Worm (Caenorhabditis elegans): Measurements from ENCODE around the gene fbxb-43.
A peak's percentile ranks its signal among the peaks of the same experiment; 100 is the strongest.

The fbxb-43 gene

DNA sequence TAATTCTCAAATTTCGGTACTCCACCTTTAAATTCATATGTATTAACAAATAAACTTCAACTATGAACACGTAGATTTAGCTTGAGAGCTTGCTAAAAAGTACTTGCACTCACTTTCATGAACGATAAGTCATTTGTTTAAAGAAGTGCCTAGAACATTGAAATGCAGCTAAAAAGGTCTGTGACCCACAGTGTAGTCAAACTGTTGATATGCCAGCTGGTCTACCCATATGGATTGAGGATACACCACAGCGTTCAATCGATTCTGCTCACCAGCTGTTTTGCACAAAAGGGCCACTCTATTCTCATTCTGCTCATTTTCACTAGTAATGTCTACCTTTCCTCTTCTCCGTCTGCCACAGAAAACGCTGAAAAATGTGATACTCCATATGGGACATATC is at the start of gene fbxb-43:
Gene fbxb-43 (plus strand): TSS at position 301 of the 400 bp plus-strand sequence.
- TF ChIP-seq ceh-13 (GFP tag; optimal IDR thresholded peaks at IDR 0.05) (no peak), tbx-11 (GFP tag; IDR thresholded peaks at IDR 0.05) (no peak), flt-1 (GFP tag; IDR thresholded peaks at IDR 0.05) (no peak), B0310.2 (tag; optimal IDR thresholded peaks at IDR 0.05) (no peak), hmg-4 (GFP tag; optimal IDR thresholded peaks at IDR 0.05) (no peak), scrt-1 (GFP tag; IDR thresholded peaks at IDR 0.05) (no peak), ama-1 (optimal IDR thresholded peaks at IDR 0.05) (no peak), ceh-36 (tag; optimal IDR thresholded peaks at IDR 0.05) (no peak), F13C5.2 (tag; optimal IDR thresholded peaks at IDR 0.05) (no peak), aly-1 (tag; optimal IDR thresholded peaks at IDR 0.05) (no peak), tbx-37 (GFP tag; conservative IDR thresholded peaks at IDR 0.05) (no peak), ets-7 (tag; optimal IDR thresholded peaks at IDR 0.05) (no peak), hmbx-1 (tag; optimal IDR thresholded peaks at IDR 0.05) (no peak), sea-1 (GFP tag; conservative IDR thresholded peaks at IDR 0.05) (no peak), pes-1 (GFP tag; IDR thresholded peaks at IDR 0.05) (no peak), tra-4 (tag; optimal IDR thresholded peaks at IDR 0.05) (no peak)

- TF ChIP-seq ama-1 (optimal IDR thresholded peaks at IDR 0.05): no peak
- TF ChIP-seq hnd-1 (tag; optimal IDR thresholded peaks at IDR 0.05): no peak
- no peak for TF ChIP-seq B0310.2 (tag; optimal IDR thresholded peaks at IDR 0.05)
- no peak for TF ChIP-seq tbx-11 (GFP tag; IDR thresholded peaks at IDR 0.05)
- TF ChIP-seq aly-1 (tag; optimal IDR thresholded peaks at IDR 0.05): no peak
- no peak for TF ChIP-seq tbx-37 (GFP tag; conservative IDR thresholded peaks at IDR 0.05)
- TF ChIP-seq hmg-4 (GFP tag; optimal IDR thresholded peaks at IDR 0.05): no peak
- TF ChIP-seq tra-4 (tag; optimal IDR thresholded peaks at IDR 0.05): no peak
- TF ChIP-seq ceh-13 (GFP tag; optimal IDR thresholded peaks at IDR 0.05): no peak
- no peak for TF ChIP-seq sea-1 (GFP tag; conservative IDR thresholded peaks at IDR 0.05)
- no peak for TF ChIP-seq ets-7 (tag; optimal IDR thresholded peaks at IDR 0.05)
- no peak for TF ChIP-seq pes-1 (GFP tag; IDR thresholded peaks at IDR 0.05)
- no peak for TF ChIP-seq F13C5.2 (tag; optimal IDR thresholded peaks at IDR 0.05)
- TF ChIP-seq ceh-36 (tag; optimal IDR thresholded peaks at IDR 0.05): no peak
- TF ChIP-seq scrt-1 (GFP tag; IDR thresholded peaks at IDR 0.05): no peak
Observed at ce11 chrII:1490813-1491212, 45.2 kb upstream of the fbxb-43 start.

DNA sequence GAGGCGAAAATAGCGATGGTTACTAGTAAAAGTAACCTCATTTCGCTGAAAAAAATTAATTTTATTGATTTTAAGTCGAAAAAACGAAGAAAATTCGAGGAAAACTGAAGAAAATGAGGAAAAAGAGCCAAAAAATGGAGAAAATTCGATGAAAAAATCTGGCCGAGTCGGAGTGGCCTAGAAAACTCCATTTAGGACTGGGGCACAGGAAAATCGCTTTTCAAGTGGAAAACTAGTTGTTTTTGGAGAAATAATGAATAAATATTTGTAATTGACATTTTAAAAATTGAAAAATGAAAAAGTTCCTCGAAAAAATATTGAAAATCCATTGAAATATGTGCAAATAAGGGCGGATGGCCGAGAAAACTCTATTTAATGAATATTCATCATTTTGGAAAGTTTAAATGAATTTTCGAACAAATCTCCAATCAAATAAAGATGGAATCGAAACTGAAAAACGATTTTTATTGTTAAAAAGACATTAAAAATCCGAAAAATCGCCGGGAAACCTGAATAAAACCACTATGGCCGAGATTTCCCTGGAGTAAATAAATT is 35.7 kb upstream of the fbxb-43 start, which contains the start of gene emc-1:
Gene emc-1 (minus strand): TSS at position 45 of the 555 bp plus-strand sequence.
- TF ChIP-seq ama-1 (optimal IDR thresholded peaks at IDR 0.05) (no peak), tbx-37 (GFP tag; conservative IDR thresholded peaks at IDR 0.05) (no peak), aly-1 (tag; optimal IDR thresholded peaks at IDR 0.05) (no peak), hmbx-1 (tag; optimal IDR thresholded peaks at IDR 0.05) (no peak), tra-4 (tag; optimal IDR thresholded peaks at IDR 0.05) (no peak), scrt-1 (GFP tag; IDR thresholded peaks at IDR 0.05) (no peak), sea-1 (GFP tag; conservative IDR thresholded peaks at IDR 0.05) (no peak), ceh-36 (tag; optimal IDR thresholded peaks at IDR 0.05) (no peak), B0310.2 (tag; optimal IDR thresholded peaks at IDR 0.05) (no peak), ets-7 (tag; optimal IDR thresholded peaks at IDR 0.05) (no peak), tbx-11 (GFP tag; IDR thresholded peaks at IDR 0.05) (no peak), hmg-4 (GFP tag; optimal IDR thresholded peaks at IDR 0.05) (no peak), hnd-1 (tag; optimal IDR thresholded peaks at IDR 0.05) (no peak), pes-1 (GFP tag; IDR thresholded peaks at IDR 0.05) (no peak), flt-1 (GFP tag; IDR thresholded peaks at IDR 0.05) (no peak), ceh-13 (GFP tag; optimal IDR thresholded peaks at IDR 0.05) (no peak), F13C5.2 (tag; optimal IDR thresholded peaks at IDR 0.05) (no peak)

- no peak for TF ChIP-seq scrt-1 (GFP tag; IDR thresholded peaks at IDR 0.05)
- TF ChIP-seq hmg-4 (GFP tag; optimal IDR thresholded peaks at IDR 0.05): no peak
- no peak for TF ChIP-seq F13C5.2 (tag; optimal IDR thresholded peaks at IDR 0.05)
- TF ChIP-seq ceh-36 (tag; optimal IDR thresholded peaks at IDR 0.05): no peak
- no peak for TF ChIP-seq ama-1 (optimal IDR thresholded peaks at IDR 0.05)
- no peak for TF ChIP-seq ets-7 (tag; optimal IDR thresholded peaks at IDR 0.05)
- TF ChIP-seq sea-1 (GFP tag; conservative IDR thresholded peaks at IDR 0.05): no peak
- no peak for TF ChIP-seq tbx-11 (GFP tag; IDR thresholded peaks at IDR 0.05)
- TF ChIP-seq flt-1 (GFP tag; IDR thresholded peaks at IDR 0.05): no peak
- TF ChIP-seq B0310.2 (tag; optimal IDR thresholded peaks at IDR 0.05): no peak
- no peak for TF ChIP-seq hmbx-1 (tag; optimal IDR thresholded peaks at IDR 0.05)
- no peak for TF ChIP-seq hnd-1 (tag; optimal IDR thresholded peaks at IDR 0.05)
- no peak for TF ChIP-seq ceh-13 (GFP tag; optimal IDR thresholded peaks at IDR 0.05)
- no peak for TF ChIP-seq pes-1 (GFP tag; IDR thresholded peaks at IDR 0.05)
- TF ChIP-seq tra-4 (tag; optimal IDR thresholded peaks at IDR 0.05): no peak
- no peak for TF ChIP-seq tbx-37 (GFP tag; conservative IDR thresholded peaks at IDR 0.05)
- no peak for TF ChIP-seq aly-1 (tag; optimal IDR thresholded peaks at IDR 0.05)
Observed at ce11 chrII:1500959-1501358, 35.1 kb upstream of the fbxb-43 start.

- TF ChIP-seq tbx-11 (GFP tag; IDR thresholded peaks at IDR 0.05) (no peak), hmg-4 (GFP tag; optimal IDR thresholded peaks at IDR 0.05) (peak; percentile 49), sea-1 (GFP tag; conservative IDR thresholded peaks at IDR 0.05) (0 out of 2 replicates have a peak, but pooled peaks have one; percentile 21)
Observed at ce11 chrII:1501614-1502355, 34.2 kb upstream of the fbxb-43 start.

DNA sequence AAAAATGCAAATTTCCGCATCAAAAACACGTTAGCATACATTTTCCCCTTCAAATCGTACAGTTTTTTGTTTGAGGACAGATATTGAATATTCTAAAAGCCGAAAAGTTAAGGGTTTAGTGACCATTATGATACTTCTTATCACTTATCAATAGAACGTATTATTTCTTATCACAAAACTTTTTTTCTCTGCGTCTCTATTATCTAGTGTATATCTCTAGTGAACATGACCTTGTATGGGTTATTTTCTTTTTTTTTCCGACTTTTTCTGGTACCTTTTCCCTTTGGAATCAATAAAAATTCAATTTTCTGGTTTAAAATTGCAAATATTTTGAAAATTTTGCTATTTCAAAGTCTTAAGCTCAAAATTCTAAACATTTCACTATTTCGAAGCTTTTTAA is 32.4 kb upstream of the fbxb-43 start:
- TF ChIP-seq scrt-1 (GFP tag; IDR thresholded peaks at IDR 0.05): no peak
- no peak for TF ChIP-seq tra-4 (tag; optimal IDR thresholded peaks at IDR 0.05)
- no peak for TF ChIP-seq flt-1 (GFP tag; IDR thresholded peaks at IDR 0.05)
- no peak for TF ChIP-seq pes-1 (GFP tag; IDR thresholded peaks at IDR 0.05)
- no peak for TF ChIP-seq sea-1 (GFP tag; conservative IDR thresholded peaks at IDR 0.05)
- TF ChIP-seq hnd-1 (tag; optimal IDR thresholded peaks at IDR 0.05): no peak
- no peak for TF ChIP-seq ceh-36 (tag; optimal IDR thresholded peaks at IDR 0.05)
- TF ChIP-seq ama-1 (optimal IDR thresholded peaks at IDR 0.05): no peak
- TF ChIP-seq tbx-11 (GFP tag; IDR thresholded peaks at IDR 0.05): no peak

DNA sequence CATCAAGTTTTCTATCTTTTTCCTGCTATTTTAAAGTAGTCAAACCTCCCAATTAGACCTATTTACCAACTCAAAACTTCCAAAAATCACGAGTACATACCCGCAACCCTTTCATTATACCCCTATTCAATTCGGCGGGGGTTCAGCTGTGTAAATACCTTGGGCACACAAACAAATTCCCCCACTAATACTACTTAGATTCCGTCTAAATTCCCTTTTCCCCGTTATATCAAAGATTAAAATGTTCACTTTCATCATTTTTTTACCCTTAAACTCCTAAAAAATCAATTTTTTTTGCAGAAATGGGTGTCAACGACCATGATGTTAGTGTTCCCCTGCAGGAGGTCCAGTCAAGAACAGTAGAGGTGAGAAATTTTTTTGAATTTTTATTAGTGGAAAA is 31.8 kb upstream of the fbxb-43 start, which contains the start of gene fdgt-1:
Gene fdgt-1 (plus strand): TSS at position 301 of the 400 bp plus-strand sequence.
- 0 out of 2 replicates have a peak, but pooled peaks have one; percentile 3 for TF ChIP-seq pes-1 (GFP tag; IDR thresholded peaks at IDR 0.05)
- TF ChIP-seq scrt-1 (GFP tag; IDR thresholded peaks at IDR 0.05): no peak
